Worm (Caenorhabditis elegans): Measurements from ENCODE around the gene F22H10.2.

F22H10.2 gene

ce11 chrX:16634103-16634502, 45.2 kb upstream of the F22H10.2 start:
- TF ChIP-seq nhr-80 (tag; optimal IDR thresholded peaks at IDR 0.05) (peak; percentile 21), mcd-1 (GFP tag; IDR thresholded peaks at IDR 0.05) (no peak)

DNA sequence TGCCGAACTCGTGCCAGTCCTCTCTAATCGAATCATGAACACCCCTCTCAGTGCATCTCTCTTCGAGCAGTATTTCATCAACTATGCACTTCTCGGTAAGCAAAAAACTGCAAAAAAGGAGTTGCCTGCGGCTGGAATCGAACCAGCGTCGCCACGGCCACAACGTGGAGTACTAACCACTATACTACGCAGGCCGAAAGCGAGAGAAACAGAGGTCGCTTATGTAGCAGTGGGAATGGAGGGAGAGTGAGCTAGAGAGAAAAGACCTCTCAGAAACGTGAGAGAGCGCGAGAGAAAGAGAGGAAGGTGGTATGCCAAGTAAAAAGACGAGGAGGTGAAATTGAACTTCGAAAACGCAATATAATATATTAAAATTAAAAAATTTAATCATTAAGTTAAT, 44.6 kb upstream of the F22H10.2 start:
- TF ChIP-seq tbx-9 (tag; optimal IDR thresholded peaks at IDR 0.05; ENCODE audit: borderline replicate concordance) (no peak), zim-3 (tag; optimal IDR thresholded peaks at IDR 0.05) (peak; percentile 24), chd-7 (tag; optimal IDR thresholded peaks at IDR 0.05) (peak; percentile 77), B0035.1 (tag; optimal IDR thresholded peaks at IDR 0.05) (peak; percentile 75), nhr-120 (GFP tag; IDR thresholded peaks at IDR 0.05) (no peak), hmg-1.2 (GFP tag; IDR thresholded peaks at IDR 0.05) (peak; percentile 86), gei-17 (GFP tag; optimal IDR thresholded peaks at IDR 0.05) (peak; percentile 74), mcd-1 (GFP tag; IDR thresholded peaks at IDR 0.05) (peak; percentile 68), die-1 (tag; optimal IDR thresholded peaks at IDR 0.05) (peak; percentile 85), ama-1 (optimal IDR thresholded peaks at IDR 0.05) (no peak), ama-1 (GFP tag; optimal IDR thresholded peaks at IDR 0.05) (peak; percentile 34 to 42), ccch-3 (GFP tag; optimal IDR thresholded peaks at IDR 0.05) (peak; percentile 8), F52B5.7 (tag; optimal IDR thresholded peaks at IDR 0.05) (peak; percentile 60), Y79H2A.3 (GFP tag; conservative IDR thresholded peaks at IDR 0.05) (no peak), nfya-1 (tag; optimal IDR thresholded peaks at IDR 0.05; ENCODE audit: borderline replicate concordance, insufficient read depth) (no peak), egl-18 (GFP tag; IDR thresholded peaks at IDR 0.05) (peak; percentile 69; the same call in 1 of the 2 replicates), ceh-100 (GFP tag; IDR thresholded peaks at IDR 0.05) (no peak), mel-28 (tag; optimal IDR thresholded peaks at IDR 0.05; ENCODE audit: borderline replicate concordance) (no peak), dpl-1 (GFP tag; optimal IDR thresholded peaks at IDR 0.05) (no peak), rpc-1 (optimal IDR thresholded peaks at IDR 0.05) (peak; percentile 84), rpc-1 (tag; optimal IDR thresholded peaks at IDR 0.05) (peak; percentile 88), ceh-79 (tag; optimal IDR thresholded peaks at IDR 0.05) (peak; percentile 22), B0261.1 (tag; optimal IDR thresholded peaks at IDR 0.05) (peak; percentile 98), F22D6.2 (tag; optimal IDR thresholded peaks at IDR 0.05) (peak; percentile 43), lag-1 (GFP tag; IDR thresholded peaks at IDR 0.05) (no peak), D2030.7 (GFP tag; IDR thresholded peaks at IDR 0.05) (peak; percentile 88), bed-2 (GFP tag; IDR thresholded peaks at IDR 0.05) (no peak), Y56A3A.18 (GFP tag; IDR thresholded peaks at IDR 0.05) (peak; percentile 84), rec-8 (tag; optimal IDR thresholded peaks at IDR 0.05) (peak; percentile 68 to 71), tlf-1 (GFP tag; optimal IDR thresholded peaks at IDR 0.05) (peak; percentile 33), him-1 (tag; optimal IDR thresholded peaks at IDR 0.05) (peak; percentile 81), egl-44 (GFP tag; IDR thresholded peaks at IDR 0.05) (0 out of 2 replicates have a peak, but pooled peaks have one; percentile 41), ztf-3 (GFP tag; optimal IDR thresholded peaks at IDR 0.05) (peak; percentile 10), Y53F4B.3 (GFP tag; IDR thresholded peaks at IDR 0.05) (peak; percentile 40; the same call in 1 of the 2 replicates), F55B11.4 (tag; optimal IDR thresholded peaks at IDR 0.05; ENCODE audit: borderline replicate concordance, insufficient read depth) (no peak), let-607 (tag; optimal IDR thresholded peaks at IDR 0.05) (peak; percentile 55 to 65), F37B4.10 (GFP tag; IDR thresholded peaks at IDR 0.05) (peak; percentile 19; the same call in 1 of the 2 replicates), B0336.3 (GFP tag; IDR thresholded peaks at IDR 0.05) (peak; percentile 78; the same call in 1 of the 2 replicates), athp-1 (tag; optimal IDR thresholded peaks at IDR 0.05) (peak; percentile 58), madf-10 (tag; optimal IDR thresholded peaks at IDR 0.05) (peak; percentile 82), attf-5 (GFP tag; optimal IDR thresholded peaks at IDR 0.05) (peak; percentile 71), somi-1 (GFP tag; optimal IDR thresholded peaks at IDR 0.05) (peak; percentile 46), lin-35 (GFP tag; optimal IDR thresholded peaks at IDR 0.05) (no peak), egrh-3 (GFP tag; IDR thresholded peaks at IDR 0.05) (peak; percentile 54), cebp-1 (GFP tag; IDR thresholded peaks at IDR 0.05) (peak; percentile 73), cebp-1 (tag; optimal IDR thresholded peaks at IDR 0.05) (peak; percentile 88)
